Fruit fly (Drosophila melanogaster) whole organism, embryonic: ENCODE data around the gene CG6569.

ENCODE experiments used
- CG12071 ChIP-seq: fragments of 200-800 bp; sonication (Bioruptor generic); optimal IDR thresholded peaks from 3 replicates; lab custom pipeline; 2018; ENCODE audit warnings: missing biosample characterization, mild to moderate bottlenecking, missing genetic modification characterization
- CG30020 ChIP-seq: fragments of 200-800 bp; optimal IDR thresholded peaks from 2 replicates; lab custom pipeline; 2019; ENCODE audit warnings: missing biosample characterization, mild to moderate bottlenecking, missing genetic modification characterization, moderate library complexity
- CG7372 ChIP-seq: fragments of 200-800 bp; sonication (Bioruptor generic); IDR thresholded peaks from 2 replicates; pipeline ENCODE4 v1.3.6; 2022; ENCODE audit warnings: missing biosample characterization, missing genetic modification characterization
- CG8281 ChIP-seq: fragments of 200-800 bp; sonication (Bioruptor generic); optimal IDR thresholded peaks from 2 replicates; lab custom pipeline; 2018; ENCODE audit warnings: missing biosample characterization, mild to moderate bottlenecking, missing genetic modification characterization, moderate library complexity
- CG9215 ChIP-seq: fragments of 200-800 bp; sonication (Bioruptor generic); IDR thresholded peaks from 2 replicates; pipeline ENCODE4 v1.3.6; 2022; ENCODE audit warnings: missing biosample characterization, missing genetic modification characterization
- Eip74EF ChIP-seq, 2 experiments: fragments of 200-800 bp in 1 of 2; fragments of >200 bp in 1 of 2; sonication (Bioruptor generic) in 1 of 2; optimal IDR thresholded peaks; 2 replicates each; lab custom pipeline; 2017 to 2019; ENCODE audit warnings: missing biosample characterization in 2 of 2, missing genetic modification characterization in 2 of 2, mild to moderate bottlenecking in 1 of 2, moderate library complexity in 1 of 2
- Nf-YC ChIP-seq: fragments of 200-800 bp; optimal IDR thresholded peaks from 3 replicates; lab custom pipeline; 2019; ENCODE audit warnings: missing biosample characterization, mild to moderate bottlenecking, missing genetic modification characterization, moderate library complexity
- ken ChIP-seq: fragments of 200-800 bp; sonication (Bioruptor generic); IDR thresholded peaks from 3 replicates; pipeline ENCODE4 v1.3.6; 2022; ENCODE audit warnings: missing biosample characterization, missing genetic modification characterization
- tin ChIP-seq: fragments of 200-800 bp; sonication (Bioruptor generic); optimal IDR thresholded peaks from 3 replicates; lab custom pipeline; 2016; ENCODE audit warnings: missing biosample characterization, missing genetic modification characterization

dm6 chr3R:21823076-21823475, 44.6 kb downstream of the CG6569 start:
- TF ChIP-seq Nf-YC (tag; lab: Kevin White, UChicago) = no peak
- no peak for TF ChIP-seq Eip74EF (GFP tag; optimal IDR thresholded peaks at IDR 0.05; lab: Kevin White, UChicago)
- TF ChIP-seq CG7372 = no peak
- TF ChIP-seq CG30020 (tag; lab: Kevin White, UChicago) = no peak
- TF ChIP-seq tin = no peak
- no peak for TF ChIP-seq CG9215 (GFP tag; lab: Robert Waterston, UW)
- TF ChIP-seq ken = no peak
- TF ChIP-seq CG12071 (GFP tag; lab: Kevin White, UChicago) = no peak
- no peak for TF ChIP-seq CG8281 (tag; lab: Kevin White, UChicago)
